Worm (Caenorhabditis elegans) whole organism, L4 larva: ENCODE data around the gene H04J21.1.

Experiments used
- F26F4.8 ChIP-seq: fragments of 200-800 bp; sonication (Bioruptor generic); conservative IDR thresholded peaks from 2 replicates; pipeline ENCODE4 v1.3.6; 2022; ENCODE audit warnings: missing genetic modification characterization, missing compliant biosample characterization
- F37D6.2 ChIP-seq: sonication (generic microtip); optimal IDR thresholded peaks from 2 replicates; lab custom pipeline; 2016; ENCODE audit warnings: mild to moderate bottlenecking, missing genetic modification characterization, missing compliant biosample characterization
- ces-1 ChIP-seq: fragments of 150-350 bp; sonication (generic microtip); optimal IDR thresholded peaks from 4 replicates; lab custom pipeline; 2014; ENCODE audit warnings: missing biosample characterization, missing genetic modification reagents, missing genetic modification characterization
- dmd-9 ChIP-seq: fragments of 200-800 bp; sonication (Bioruptor generic); IDR thresholded peaks from 2 replicates; pipeline ENCODE4 v1.3.6; 2022; ENCODE audit warnings: missing genetic modification reagents, missing genetic modification characterization, missing compliant biosample characterization
- fos-1 ChIP-seq: fragments of 150-350 bp; optimal IDR thresholded peaks from 2 replicates; lab custom pipeline; 2014; ENCODE audit warnings: missing biosample characterization, missing genetic modification characterization
- mdl-1 ChIP-seq, 2 experiments: fragments of 150-350 bp in 1 of 2; sonication (generic microtip) in 1 of 2; optimal IDR thresholded peaks; 2 replicates each; lab custom pipeline; 2014 to 2017; ENCODE audit warnings: missing biosample characterization in 2 of 2, missing genetic modification characterization in 2 of 2
- nhr-11 ChIP-seq: fragments of 150-350 bp; optimal IDR thresholded peaks from 2 replicates; lab custom pipeline; 2014; ENCODE audit warnings: missing biosample characterization, missing genetic modification characterization
- php-3 ChIP-seq: fragments of 200-800 bp; sonication (Bioruptor generic); IDR thresholded peaks from 2 replicates; pipeline ENCODE4 v1.3.6; 2022; ENCODE audit warnings: missing genetic modification reagents, missing genetic modification characterization, missing compliant biosample characterization
- pqm-1 ChIP-seq: sonication (generic microtip); optimal IDR thresholded peaks from 2 replicates; lab custom pipeline; 2017; ENCODE audit warnings: missing biosample characterization, missing genetic modification characterization
- set-16 ChIP-seq: fragments of 200-800 bp; sonication (Bioruptor generic); IDR thresholded peaks from 2 replicates; pipeline ENCODE4 v1.3.6; 2022; ENCODE audit warnings: missing genetic modification reagents, missing genetic modification characterization, missing compliant biosample characterization
- skn-1 ChIP-seq: fragments of 150-350 bp; optimal IDR thresholded peaks from 2 replicates; lab custom pipeline; 2014; ENCODE audit warnings: missing biosample characterization, missing genetic modification characterization
- unc-62 ChIP-seq, 3 experiments: fragments of 150-350 bp in 1 of 3; sonication (generic microtip); optimal IDR thresholded peaks in 2 of 3; peaks in 1 of 3; 1 replicate in 1 of 3; 2 replicates in 2 of 3; lab custom pipeline; 2014 to 2017; ENCODE audit warnings: missing biosample characterization in 3 of 3, missing genetic modification characterization in 3 of 3, missing genetic modification reagents in 3 of 3, missing genotype in 1 of 3
- zag-1 ChIP-seq: fragments of 150-350 bp; optimal IDR thresholded peaks from 2 replicates; lab custom pipeline; 2014; ENCODE audit warnings: missing biosample characterization, missing genetic modification characterization

DNA sequence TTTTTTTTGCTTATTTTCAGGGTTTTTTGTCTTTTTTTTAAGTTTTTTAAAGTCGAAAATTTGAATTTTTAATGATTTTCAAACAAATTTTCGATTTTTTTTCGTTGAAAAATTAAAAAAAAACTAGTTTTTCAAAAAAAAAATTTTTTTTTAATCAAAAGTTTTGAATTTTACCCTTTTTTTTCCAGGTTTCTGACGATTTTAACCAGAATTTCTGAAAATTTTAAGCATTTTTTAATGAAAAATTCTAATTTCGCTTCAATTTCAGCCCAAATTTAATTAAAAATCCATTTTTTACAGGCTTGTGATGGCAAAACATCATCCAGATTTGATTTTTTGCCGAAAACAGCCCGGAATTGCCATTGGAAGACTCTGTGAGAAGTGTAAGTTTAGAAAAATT lies 28.5 kb downstream of the H04J21.1 start, which contains the start of gene phf-5:
- no peak for TF ChIP-seq set-16
- TF ChIP-seq nhr-11: no peak
- no peak for TF ChIP-seq zag-1 (tag; lab: Kevin White, UChicago)
- TF ChIP-seq ces-1 (GFP tag; lab: Kevin White, UChicago): no peak
- no peak for TF ChIP-seq dmd-9 (GFP tag; lab: Robert Waterston, UW)
- TF ChIP-seq mdl-1 (tag; optimal IDR thresholded peaks at IDR 0.05; lab: Kevin White, UChicago): no peak
- no peak for TF ChIP-seq F26F4.8
- no peak for TF ChIP-seq unc-62 (GFP tag; optimal IDR thresholded peaks at IDR 0.05 in 1 of 2; lab: Kevin White, UChicago)
- TF ChIP-seq unc-62 (tag; optimal IDR thresholded peaks at IDR 0.05; lab: Kevin White, UChicago): no peak
- TF ChIP-seq F37D6.2: no peak
- TF ChIP-seq fos-1: no peak
- TF ChIP-seq pqm-1 (tag; lab: Kevin White, UChicago): no peak
- TF ChIP-seq skn-1: no peak
- TF ChIP-seq php-3 (GFP tag; lab: Robert Waterston, UW): no peak
